Worm (Caenorhabditis elegans) whole organism, mixed stage, embryonic: ENCODE data around the gene moe-3.

Experiments used
- elt-1 ChIP-seq: sonication (generic microtip); optimal IDR thresholded peaks from 2 replicates; lab custom pipeline; 2017; ENCODE audit warnings: missing genetic modification characterization, mild to moderate bottlenecking, missing compliant biosample characterization, antibody characterized with exemption, moderate library complexity, borderline replicate concordance; ENCODE audit not compliant: insufficient read depth
- elt-3 ChIP-seq: fragments of 150-350 bp; optimal IDR thresholded peaks from 2 replicates; lab custom pipeline; 2014; ENCODE audit warnings: missing biosample characterization, missing genetic modification characterization
- hlh-1 ChIP-seq: fragments of 150-350 bp; optimal IDR thresholded peaks from 2 replicates; lab custom pipeline; 2014; ENCODE audit warnings: missing biosample characterization, missing genetic modification reagents, missing genetic modification characterization
- mep-1 ChIP-seq: fragments of 150-350 bp; optimal IDR thresholded peaks from 2 replicates; lab custom pipeline; 2017; ENCODE audit warnings: missing biosample characterization, missing genetic modification reagents, missing genetic modification characterization, inconsistent platforms
- sptf-1 ChIP-seq: sonication (generic microtip); optimal IDR thresholded peaks from 2 replicates; lab custom pipeline; 2017; ENCODE audit warnings: mild to moderate bottlenecking, missing genetic modification characterization, moderate library complexity, missing compliant biosample characterization
- unc-62 ChIP-seq: fragments of 150-350 bp; optimal IDR thresholded peaks from 2 replicates; lab custom pipeline; 2014; ENCODE audit warnings: missing biosample characterization, missing genetic modification reagents, missing genetic modification characterization

DNA sequence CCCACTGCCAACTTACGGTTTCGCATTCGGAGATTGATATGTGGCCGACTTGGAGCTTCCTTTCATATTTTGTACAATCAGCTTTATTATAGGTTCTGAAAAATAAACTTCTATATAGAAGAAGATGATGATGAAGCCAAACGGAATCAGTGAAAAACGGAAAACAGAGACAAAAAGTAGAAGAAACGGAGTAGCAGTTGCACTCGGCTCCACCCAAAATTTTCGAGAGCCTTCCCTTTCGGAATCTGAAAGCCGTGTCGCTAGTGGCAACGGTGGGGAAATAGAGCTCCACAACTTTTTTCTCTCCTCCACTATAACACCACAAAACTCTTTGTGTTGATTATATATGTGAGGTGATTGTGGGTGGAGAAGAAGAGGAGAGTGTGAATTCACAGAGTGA lies 15.9 kb upstream of the moe-3 start, which contains the start of gene W09H1.1:
- TF ChIP-seq unc-62 (GFP tag; lab: Kevin White, UChicago) (no peak), elt-3 (tag; lab: Kevin White, UChicago) (no peak), sptf-1 (tag; lab: Kevin White, UChicago) (no peak), elt-1 (tag; lab: Kevin White, UChicago) (no peak), hlh-1 (no peak), mep-1 (tag; lab: Kevin White, UChicago) (no peak)
